Fruit fly (Drosophila melanogaster): Measurements from ENCODE around the gene CG10375.

The CG10375 gene

dm6 chr3R:23724843-23725506, 42.5 kb upstream of the CG10375 start (continued):
- TF ChIP-seq CG16779 (tag; optimal IDR thresholded peaks at IDR 0.05) (no peak), spab (GFP tag; optimal IDR thresholded peaks at IDR 0.05) (no peak)

DNA sequence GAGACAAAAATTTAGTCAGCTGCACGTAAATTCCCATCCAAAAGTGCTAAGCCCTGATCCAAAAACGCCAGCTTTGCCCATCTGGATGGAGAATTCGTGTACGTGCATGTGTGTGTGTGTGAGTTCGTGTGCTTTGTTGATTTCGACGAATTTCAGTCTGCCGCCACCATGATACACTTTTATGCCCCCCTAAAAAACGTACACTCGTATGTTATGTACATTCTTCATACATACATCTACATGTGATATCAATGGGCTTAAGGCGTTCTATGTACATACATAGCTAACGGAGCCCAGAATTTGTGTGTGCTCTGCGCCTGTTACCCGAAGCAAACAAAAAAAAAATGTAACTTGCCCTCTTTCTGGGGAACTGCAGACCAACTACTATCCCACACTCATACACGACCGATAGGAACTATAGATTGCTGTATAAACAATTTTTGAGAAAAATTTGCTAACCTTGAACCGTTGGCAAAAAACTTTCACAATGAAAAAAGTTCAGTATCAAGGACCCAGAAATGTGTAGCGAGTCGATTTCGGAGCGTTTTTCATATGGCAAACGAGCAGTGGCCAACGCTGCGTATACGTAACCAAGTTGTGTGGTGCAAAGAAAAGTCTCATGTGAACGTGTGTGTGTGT, 41.7 kb upstream of the CG10375 start:
- TF ChIP-seq CG11294 (GFP tag; IDR thresholded peaks at IDR 0.05) = no peak
- TF ChIP-seq CG32006 (GFP tag; optimal IDR thresholded peaks at IDR 0.05) = no peak
- peak; percentile 44 for TF ChIP-seq vri (GFP tag; optimal IDR thresholded peaks at IDR 0.05)
- no peak for TF ChIP-seq CG6276 (GFP tag; optimal IDR thresholded peaks at IDR 0.05)
- peak; percentile 42 for TF ChIP-seq Eip78C (GFP tag)
- peak; percentile 74 for TF ChIP-seq svp (GFP tag)
- peak; percentile 92 for TF ChIP-seq fkh (GFP tag; optimal IDR thresholded peaks at IDR 0.05)

- TF ChIP-seq CG3919 (GFP tag; optimal IDR thresholded peaks at IDR 0.05) (peak; percentile 65), CG11762 (GFP tag; optimal IDR thresholded peaks at IDR 0.05; ENCODE audit: insufficient read depth) (peak; percentile 5), CG10669 (GFP tag; optimal IDR thresholded peaks at IDR 0.05) (peak; percentile 55), CG9139 (GFP tag; optimal IDR thresholded peaks at IDR 0.05) (no peak), CG8119 (GFP tag; IDR thresholded peaks at IDR 0.05) (peak; percentile 82), vri (GFP tag; optimal IDR thresholded peaks at IDR 0.05) (peak; percentile 50), svp (GFP tag) (peak; percentile 84), CG3032 (tag; optimal IDR thresholded peaks at IDR 0.05) (peak; percentile 54), OdsH (GFP tag; optimal IDR thresholded peaks at IDR 0.05) (peak; percentile 76), CG6854 (GFP tag; optimal IDR thresholded peaks at IDR 0.05) (no peak), esn (GFP tag; optimal IDR thresholded peaks at IDR 0.05) (peak; percentile 78), CG34406 (GFP tag; optimal IDR thresholded peaks at IDR 0.05) (peak; percentile 61), Met (GFP tag; optimal IDR thresholded peaks at IDR 0.05) (peak; percentile 68), CG6276 (GFP tag; optimal IDR thresholded peaks at IDR 0.05) (peak; percentile 75), Hr4 (GFP tag; optimal IDR thresholded peaks at IDR 0.05) (peak; percentile 80), achi (GFP tag; optimal IDR thresholded peaks at IDR 0.05) (peak; percentile 69), CG11902 (GFP tag; optimal IDR thresholded peaks at IDR 0.05) (peak; percentile 33), CG32006 (GFP tag; optimal IDR thresholded peaks at IDR 0.05) (peak; percentile 84), Hr38 (GFP tag; optimal IDR thresholded peaks at IDR 0.05) (no peak), Blimp-1 (GFP tag; optimal IDR thresholded peaks at IDR 0.05) (no peak), CG8632 (GFP tag; optimal IDR thresholded peaks at IDR 0.05) (peak; percentile 53), salr (GFP tag; optimal IDR thresholded peaks at IDR 0.05) (peak in 1 of 2 experiments; percentile 70), Gug (GFP tag; IDR thresholded peaks at IDR 0.05) (peak; percentile 81), Eip78C (GFP tag) (peak; percentile 93), pdm3 (GFP tag; optimal IDR thresholded peaks at IDR 0.05) (peak; percentile 74), Eip75B (GFP tag; optimal IDR thresholded peaks at IDR 0.05) (peak; percentile 67), CG8319 (GFP tag; optimal IDR thresholded peaks at IDR 0.05) (peak; percentile 43), CG31627 (GFP tag; optimal IDR thresholded peaks at IDR 0.05) (peak; percentile 58), Sox15 (GFP tag; optimal IDR thresholded peaks at IDR 0.05) (peak; percentile 43), dac (GFP tag; optimal IDR thresholded peaks at IDR 0.05) (peak; percentile 8), Sox102F (GFP tag; optimal IDR thresholded peaks at IDR 0.05) (peak; percentile 69), CG11294 (GFP tag; IDR thresholded peaks at IDR 0.05) (peak; percentile 70), Hr39 (GFP tag; optimal IDR thresholded peaks at IDR 0.05) (peak; percentile 65), CG7368 (GFP tag; optimal IDR thresholded peaks at IDR 0.05) (peak; percentile 46), ss (GFP tag; optimal IDR thresholded peaks at IDR 0.05) (peak in 1 of 2 experiments; percentile 49), CG1621 (tag; optimal IDR thresholded peaks at IDR 0.05) (peak; percentile 16), Lpt (GFP tag; optimal IDR thresholded peaks at IDR 0.05) (peak; percentile 47), Ets96B (tag; optimal IDR thresholded peaks at IDR 0.05) (peak; percentile 62), CG6163 (GFP tag; IDR thresholded peaks at IDR 0.05) (peak; percentile 78), lz (GFP tag; optimal IDR thresholded peaks at IDR 0.05) (peak; percentile 59), CG4318 (GFP tag; optimal IDR thresholded peaks at IDR 0.05) (peak; percentile 33), Eip93F (GFP tag; optimal IDR thresholded peaks at IDR 0.05) (no peak)
These were observed 40.8 kb upstream of the CG10375 start for dm6 chr3R:23726740-23727139.
